Fruit fly (Drosophila melanogaster) S2 (cell line): ENCODE measurements around the gene Sid.
A peak's percentile ranks its signal among the peaks of the same experiment; 100 is the strongest.

Experiments used
- CG8478 ChIP-seq: fragments of >200 bp; optimal IDR thresholded peaks from 2 replicates; lab custom pipeline; 2018
- CTCF ChIP-seq, 2 experiments: fragments of >200 bp; optimal IDR thresholded peaks; 2 replicates each; lab custom pipeline; 2018

Gene Sid

dm6 chr3R:28650380-28650779, 20.1 kb upstream of the Sid start, which contains the start of gene CG31050:
TSS of gene CG31050 (minus strand) at chr3R:28650480.
- no peak for TF ChIP-seq CG8478
- TF ChIP-seq CTCF (optimal IDR thresholded peaks at IDR 0.05; lab: Kevin White, UChicago), result no peak

- no peak for TF ChIP-seq CG8478
- no peak for TF ChIP-seq CTCF (optimal IDR thresholded peaks at IDR 0.05; lab: Kevin White, UChicago)
Measured at dm6 chr3R:28654596-28654995, 15.9 kb upstream of the Sid start.

dm6 chr3R:28656127-28656715, 14.3 kb upstream of the Sid start:
- TF ChIP-seq CG8478 (no peak), CTCF (optimal IDR thresholded peaks at IDR 0.05; lab: Kevin White, UChicago) (no peak)

dm6 chr3R:28662956-28663355, 7.5 kb upstream of the Sid start:
- TF ChIP-seq CG8478 (no peak), CTCF (optimal IDR thresholded peaks at IDR 0.05; lab: Kevin White, UChicago) (no peak)

dm6 chr3R:28668854-28669253, 1.6 kb upstream of the Sid start, which contains the start of gene CG33346:
TSS of gene CG33346 (plus strand) at chr3R:28669233.
- no peak for TF ChIP-seq CTCF (optimal IDR thresholded peaks at IDR 0.05; lab: Kevin White, UChicago)
- TF ChIP-seq CG8478, result no peak

dm6 chr3R:28672134-28672533, 1.6 kb downstream of the Sid start:
- TF ChIP-seq CG8478 (no peak), CTCF (optimal IDR thresholded peaks at IDR 0.05; lab: Kevin White, UChicago) (peak; percentile 96)

dm6 chr3R:28674788-28675187, 4.3 kb downstream of the Sid start, which contains the start of gene snu:
TSS of gene snu (plus strand) at chr3R:28675041.
- TF ChIP-seq CG8478 (no peak), CTCF (optimal IDR thresholded peaks at IDR 0.05; lab: Kevin White, UChicago) (no peak)

dm6 chr3R:28676870-28677526, 6.5 kb downstream of the Sid start:
- no peak for TF ChIP-seq CG8478
- TF ChIP-seq CTCF (optimal IDR thresholded peaks at IDR 0.05; lab: Kevin White, UChicago), result no peak

- TF ChIP-seq CG8478, result no peak
- TF ChIP-seq CTCF (optimal IDR thresholded peaks at IDR 0.05; lab: Kevin White, UChicago), result no peak
Measured at dm6 chr3R:28677527-28678134, 7.1 kb downstream of the Sid start.

- no peak for TF ChIP-seq CTCF (optimal IDR thresholded peaks at IDR 0.05; lab: Kevin White, UChicago)
- no peak for TF ChIP-seq CG8478
Measured at dm6 chr3R:28679583-28679982, 9.1 kb downstream of the Sid start.

dm6 chr3R:28681834-28682464, 11.4 kb downstream of the Sid start:
- no peak for TF ChIP-seq CTCF (optimal IDR thresholded peaks at IDR 0.05; lab: Kevin White, UChicago)
- TF ChIP-seq CG8478, result no peak

dm6 chr3R:28685558-28685957, 15.1 kb downstream of the Sid start:
- TF ChIP-seq CTCF (optimal IDR thresholded peaks at IDR 0.05; lab: Kevin White, UChicago) (no peak), CG8478 (no peak)

dm6 chr3R:28687969-28688368, 17.5 kb downstream of the Sid start:
- TF ChIP-seq CTCF (optimal IDR thresholded peaks at IDR 0.05; lab: Kevin White, UChicago) (no peak), CG8478 (no peak)

- TF ChIP-seq CG8478, result no peak
- TF ChIP-seq CTCF (optimal IDR thresholded peaks at IDR 0.05; lab: Kevin White, UChicago), result peak in 1 of 2 experiments; percentile 7
Measured at dm6 chr3R:28695993-28696392, 25.5 kb downstream of the Sid start, which contains the start of gene htt. TSS of gene htt (plus strand) at chr3R:28696242.
